Worm (Caenorhabditis elegans): ENCODE data around the gene sysm-1.

Gene sysm-1

DNA sequence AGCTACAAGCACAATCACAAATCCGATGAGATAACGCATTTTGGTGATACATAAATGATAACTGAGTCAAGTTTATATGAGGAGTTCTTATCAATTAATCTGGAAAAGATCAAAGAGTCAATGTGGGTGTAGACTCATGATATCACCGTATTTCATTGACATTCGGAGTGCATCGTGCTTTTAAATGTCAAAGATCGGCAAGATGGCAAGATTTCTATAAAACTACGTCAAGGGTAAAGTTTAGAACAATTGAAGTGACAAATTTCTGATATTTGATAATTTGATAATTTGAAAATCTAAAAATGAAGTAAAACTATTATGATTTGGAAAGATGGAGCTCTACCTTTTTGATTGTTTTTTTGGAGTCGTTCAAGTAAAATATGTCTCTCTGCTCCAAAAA, at the start of gene sysm-1:
Gene sysm-1, minus strand, starts transcription at position 101 of the 400 bp plus-strand sequence.
- TF ChIP-seq Y53F4B.3 (GFP tag; IDR thresholded peaks at IDR 0.05): no peak
- TF ChIP-seq T07F8.4 (tag; optimal IDR thresholded peaks at IDR 0.05): no peak
- peak; percentile 4 for TF ChIP-seq nhr-80 (tag; optimal IDR thresholded peaks at IDR 0.05)
- no peak for TF ChIP-seq egl-44 (GFP tag; IDR thresholded peaks at IDR 0.05)

- TF ChIP-seq ztf-6 (GFP tag; IDR thresholded peaks at IDR 0.05): no peak
- TF ChIP-seq chd-7 (tag; optimal IDR thresholded peaks at IDR 0.05): peak; percentile 38
These were observed 49.3 kb upstream of the sysm-1 start for ce11 chrII:9132338-9132737.

DNA sequence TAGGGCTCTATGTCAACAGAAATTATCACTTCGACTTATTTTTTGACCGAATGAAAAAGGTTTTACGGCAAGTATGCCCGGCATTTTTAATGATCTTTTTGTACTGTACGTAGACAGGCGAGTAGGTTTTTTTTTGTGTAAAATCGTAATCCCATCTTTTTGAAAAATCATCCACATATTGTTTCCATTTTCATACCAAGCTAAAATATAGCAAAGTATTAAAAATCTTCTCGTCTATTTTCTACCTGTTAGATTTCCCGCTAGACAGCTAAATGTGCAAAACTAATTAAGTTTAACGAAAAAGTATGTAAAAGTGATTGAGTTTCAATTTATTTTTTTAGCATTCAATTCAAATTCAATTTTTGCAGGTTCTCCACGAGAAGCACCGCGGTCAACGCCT, 48.4 kb upstream of the sysm-1 start, which contains the start of gene C16D2.1:
Gene C16D2.1, plus strand, starts transcription at position 301 of the 400 bp plus-strand sequence.
- TF ChIP-seq F23B12.7 (tag; optimal IDR thresholded peaks at IDR 0.05; ENCODE audit: insufficient read depth) (no peak), F37B4.10 (GFP tag; IDR thresholded peaks at IDR 0.05) (no peak), nfyb-1 (GFP tag; IDR thresholded peaks at IDR 0.05) (no peak), mel-28 (tag; optimal IDR thresholded peaks at IDR 0.05; ENCODE audit: borderline replicate concordance) (no peak), nfya-1 (tag; optimal IDR thresholded peaks at IDR 0.05; ENCODE audit: borderline replicate concordance, insufficient read depth) (no peak), him-1 (tag; optimal IDR thresholded peaks at IDR 0.05) (no peak), F52B5.7 (tag; optimal IDR thresholded peaks at IDR 0.05) (no peak), nhr-80 (tag; optimal IDR thresholded peaks at IDR 0.05) (no peak), sea-2 (GFP tag; IDR thresholded peaks at IDR 0.05) (no peak), nhr-120 (GFP tag; IDR thresholded peaks at IDR 0.05) (no peak), lir-1 (GFP tag; conservative IDR thresholded peaks at IDR 0.05) (no peak), ztf-3 (GFP tag; optimal IDR thresholded peaks at IDR 0.05) (no peak), ztf-25 (GFP tag; IDR thresholded peaks at IDR 0.05) (no peak)

- TF ChIP-seq egrh-3 (GFP tag; IDR thresholded peaks at IDR 0.05) (no peak), T26A5.8 (tag; optimal IDR thresholded peaks at IDR 0.05) (no peak)
These were observed 47.3 kb upstream of the sysm-1 start for ce11 chrII:9130339-9130738.

DNA sequence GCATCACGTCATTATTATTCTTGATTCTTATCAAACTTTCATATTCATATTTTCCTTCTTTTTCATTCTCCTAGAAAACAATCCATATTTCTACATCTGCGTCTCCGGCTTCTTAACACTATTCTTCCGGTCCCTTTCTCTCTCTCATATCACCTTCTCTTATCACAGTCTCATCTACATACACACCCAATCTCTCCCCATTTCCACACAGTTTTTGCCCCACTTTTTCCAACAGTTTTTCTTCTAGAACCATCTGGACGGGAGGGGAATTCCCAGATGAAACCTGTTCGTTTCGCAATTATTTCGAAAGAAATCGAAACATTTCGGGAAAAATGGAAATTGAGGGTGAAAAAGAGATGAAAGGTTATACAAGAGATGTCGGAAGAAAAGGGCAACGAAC, 45.1 kb upstream of the sysm-1 start:
- TF ChIP-seq K12H6.12 (tag; optimal IDR thresholded peaks at IDR 0.05): no peak
- no peak for TF ChIP-seq akir-1 (GFP tag; optimal IDR thresholded peaks at IDR 0.05)
- TF ChIP-seq F23B12.7 (tag; optimal IDR thresholded peaks at IDR 0.05; ENCODE audit: insufficient read depth): no peak
- TF ChIP-seq rpc-1 (optimal IDR thresholded peaks at IDR 0.05): peak; percentile 49
- no peak for TF ChIP-seq rpc-1 (tag; optimal IDR thresholded peaks at IDR 0.05)
- TF ChIP-seq somi-1 (GFP tag; optimal IDR thresholded peaks at IDR 0.05): peak; percentile 55
- TF ChIP-seq bed-2 (GFP tag; IDR thresholded peaks at IDR 0.05): no peak
- TF ChIP-seq dpl-1 (GFP tag; optimal IDR thresholded peaks at IDR 0.05): no peak
- no peak for TF ChIP-seq ztf-18 (tag; optimal IDR thresholded peaks at IDR 0.05)
- TF ChIP-seq attf-5 (GFP tag; optimal IDR thresholded peaks at IDR 0.05): peak; percentile 72
- TF ChIP-seq ama-1 (optimal IDR thresholded peaks at IDR 0.05): no peak
- no peak for TF ChIP-seq ama-1 (GFP tag; optimal IDR thresholded peaks at IDR 0.05)
- no peak for TF ChIP-seq F33H1.4 (GFP tag; IDR thresholded peaks at IDR 0.05)
- TF ChIP-seq nhr-120 (GFP tag; IDR thresholded peaks at IDR 0.05): no peak
- no peak for TF ChIP-seq F57A8.1 (GFP tag; optimal IDR thresholded peaks at IDR 0.05)
- no peak for TF ChIP-seq ZK185.1 (tag; optimal IDR thresholded peaks at IDR 0.05; ENCODE audit: poor library complexity, severe bottlenecking)
- no peak for TF ChIP-seq B0035.1 (tag; optimal IDR thresholded peaks at IDR 0.05)
- TF ChIP-seq Y67H2A.10 (GFP tag; conservative IDR thresholded peaks at IDR 0.05): no peak
- no peak for TF ChIP-seq madf-6 (GFP tag; IDR thresholded peaks at IDR 0.05)
- no peak for TF ChIP-seq madf-8 (GFP tag; conservative IDR thresholded peaks at IDR 0.05)
- TF ChIP-seq let-607 (tag; optimal IDR thresholded peaks at IDR 0.05): no peak
- TF ChIP-seq F49E8.2 (tag; optimal IDR thresholded peaks at IDR 0.05; ENCODE audit: insufficient read depth): no peak
- TF ChIP-seq lir-1 (GFP tag; conservative IDR thresholded peaks at IDR 0.05): no peak
- no peak for TF ChIP-seq ekl-4 (GFP tag; IDR thresholded peaks at IDR 0.05)
- no peak for TF ChIP-seq cebp-2 (GFP tag; IDR thresholded peaks at IDR 0.05)
- TF ChIP-seq F22D6.2 (tag; optimal IDR thresholded peaks at IDR 0.05): no peak
- no peak for TF ChIP-seq ztf-25 (GFP tag; IDR thresholded peaks at IDR 0.05)
- TF ChIP-seq nfyb-1 (GFP tag; IDR thresholded peaks at IDR 0.05): peak; percentile 81
